Worm (Caenorhabditis elegans): Measurements from ENCODE around the gene ocr-3.

- TF ChIP-seq nhr-76 (tag; optimal IDR thresholded peaks at IDR 0.05) (no peak), ztf-11 (tag; optimal IDR thresholded peaks at IDR 0.05) (no peak), lsy-2 (tag; optimal IDR thresholded peaks at IDR 0.05) (no peak), unc-62 (GFP tag; optimal IDR thresholded peaks at IDR 0.05) (no peak), nhr-84 (tag; optimal IDR thresholded peaks at IDR 0.05) (no peak), ceh-63 (GFP tag; optimal IDR thresholded peaks at IDR 0.05) (no peak), nhr-12 (tag; optimal IDR thresholded peaks at IDR 0.05) (no peak), nhr-20 (tag; optimal IDR thresholded peaks at IDR 0.05) (no peak), fos-1 (tag; optimal IDR thresholded peaks at IDR 0.05) (no peak), aly-2 (tag; optimal IDR thresholded peaks at IDR 0.05) (no peak)
These were observed 4.4 kb upstream of the ocr-3 start, which contains the start of gene T10B10.9 for ce11 chrX:15164108-15164507.

Measured in whole organism, L1 larva.